Fruit fly (Drosophila melanogaster): ENCODE data around the gene Fer2LCH.

Fer2LCH gene

DNA sequence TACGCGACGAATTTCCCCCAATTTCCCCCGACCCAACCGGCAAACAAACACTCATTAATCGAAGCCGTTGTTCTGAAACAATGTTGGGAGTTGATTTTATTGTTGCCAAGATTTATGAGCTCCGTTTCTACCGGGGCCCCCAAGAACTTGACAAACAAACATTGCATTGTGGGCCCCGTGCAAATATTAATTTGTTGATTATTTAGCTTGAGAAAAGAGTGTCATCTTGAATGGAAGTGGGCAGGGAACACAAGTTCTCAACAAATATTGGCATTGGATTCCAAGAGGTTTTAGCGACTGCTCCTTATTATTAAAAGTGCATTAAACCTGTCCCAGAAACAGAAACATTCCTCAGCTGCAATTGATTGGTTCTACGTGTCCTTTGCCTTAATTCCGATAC is 30.5 kb upstream of the Fer2LCH start:
- TF ChIP-seq Hr83 (GFP tag; optimal IDR thresholded peaks at IDR 0.05; ENCODE audit: poor library complexity, severe bottlenecking), result no peak
- no peak for TF ChIP-seq jim (GFP tag; optimal IDR thresholded peaks at IDR 0.05)
- no peak for TF ChIP-seq psq (GFP tag; optimal IDR thresholded peaks at IDR 0.05)
- TF ChIP-seq Jra (GFP tag; optimal IDR thresholded peaks at IDR 0.05), result no peak
- TF ChIP-seq Mio (GFP tag; optimal IDR thresholded peaks at IDR 0.05), result no peak
- no peak for TF ChIP-seq Myc (optimal IDR thresholded peaks at IDR 0.05)
- TF ChIP-seq Dif (GFP tag; optimal IDR thresholded peaks at IDR 0.05; ENCODE audit: partially characterized antibody), result no peak
- no peak for TF ChIP-seq lola (GFP tag; optimal IDR thresholded peaks at IDR 0.05)
- TF ChIP-seq usp (GFP tag; optimal IDR thresholded peaks at IDR 0.05), result no peak

DNA sequence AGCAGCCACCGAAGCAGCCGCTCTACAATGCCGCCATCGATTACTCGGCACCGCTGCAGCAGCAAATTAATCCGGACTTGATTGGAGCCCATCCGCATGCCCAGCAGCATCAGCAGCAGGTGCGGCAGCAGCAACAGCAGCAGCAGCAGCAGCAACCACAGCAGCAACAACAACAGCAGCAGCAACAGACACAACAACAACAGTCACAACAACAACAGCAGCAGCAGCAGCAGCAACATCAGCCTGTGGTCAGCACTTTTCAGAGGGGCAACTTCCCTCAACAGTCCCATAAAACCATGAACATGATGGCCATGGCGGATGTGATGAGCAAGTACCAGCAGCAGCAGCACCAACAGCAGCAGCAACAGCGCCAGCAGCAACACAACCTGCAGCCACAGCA is 27.0 kb upstream of the Fer2LCH start:
- TF ChIP-seq Dfd (GFP tag; optimal IDR thresholded peaks at IDR 0.05) (peak; percentile 95), Abd-B (GFP tag; optimal IDR thresholded peaks at IDR 0.05) (no peak), Mio (GFP tag; optimal IDR thresholded peaks at IDR 0.05) (no peak)

DNA sequence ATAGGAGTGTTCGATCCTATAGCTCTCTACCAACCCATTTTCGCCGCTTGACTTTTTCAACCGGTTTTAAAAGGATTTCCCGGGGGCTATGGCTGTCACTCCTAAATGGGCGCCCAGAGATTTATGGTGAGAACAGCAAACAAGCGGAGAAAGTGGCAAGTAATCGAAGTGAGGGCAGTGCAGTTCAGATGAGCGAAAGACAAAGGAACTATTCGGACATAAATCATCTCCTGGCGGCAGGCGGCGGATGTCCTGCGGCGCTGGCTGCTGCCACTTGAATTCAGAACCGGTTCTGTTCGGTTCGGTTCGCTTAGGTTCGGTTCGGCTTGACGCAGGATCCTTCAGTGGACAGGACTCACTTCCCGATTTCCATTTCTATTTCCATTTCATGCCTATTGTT is 4.4 kb upstream of the Fer2LCH start:
- TF ChIP-seq psq (GFP tag; optimal IDR thresholded peaks at IDR 0.05) (no peak), CG32264 (GFP tag; optimal IDR thresholded peaks at IDR 0.05) (no peak)

DNA sequence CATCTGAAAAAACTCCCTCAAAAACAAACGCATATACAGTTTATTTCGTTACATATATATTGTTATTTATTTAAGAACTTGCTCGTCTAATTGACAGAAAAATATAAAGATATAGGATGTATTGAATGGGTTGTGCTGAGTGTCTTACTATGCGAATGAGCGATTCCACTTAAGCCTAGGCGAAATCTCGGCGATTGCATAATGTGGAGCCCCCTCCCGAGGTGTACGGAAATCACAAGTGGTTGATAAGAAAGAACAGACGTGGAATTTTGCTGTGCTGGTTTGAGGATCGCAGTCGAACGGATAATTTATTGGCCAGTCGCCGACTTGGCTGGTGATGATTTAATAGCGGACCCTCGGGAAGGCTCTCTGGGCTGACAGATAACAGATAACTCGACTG is 2.1 kb upstream of the Fer2LCH start:
- no peak for TF ChIP-seq Rel (GFP tag; optimal IDR thresholded peaks at IDR 0.05)
- peak; percentile 51 for TF ChIP-seq Rel (tag; optimal IDR thresholded peaks at IDR 0.05)
- no peak for TF ChIP-seq Sp1 (GFP tag; optimal IDR thresholded peaks at IDR 0.05)

DNA sequence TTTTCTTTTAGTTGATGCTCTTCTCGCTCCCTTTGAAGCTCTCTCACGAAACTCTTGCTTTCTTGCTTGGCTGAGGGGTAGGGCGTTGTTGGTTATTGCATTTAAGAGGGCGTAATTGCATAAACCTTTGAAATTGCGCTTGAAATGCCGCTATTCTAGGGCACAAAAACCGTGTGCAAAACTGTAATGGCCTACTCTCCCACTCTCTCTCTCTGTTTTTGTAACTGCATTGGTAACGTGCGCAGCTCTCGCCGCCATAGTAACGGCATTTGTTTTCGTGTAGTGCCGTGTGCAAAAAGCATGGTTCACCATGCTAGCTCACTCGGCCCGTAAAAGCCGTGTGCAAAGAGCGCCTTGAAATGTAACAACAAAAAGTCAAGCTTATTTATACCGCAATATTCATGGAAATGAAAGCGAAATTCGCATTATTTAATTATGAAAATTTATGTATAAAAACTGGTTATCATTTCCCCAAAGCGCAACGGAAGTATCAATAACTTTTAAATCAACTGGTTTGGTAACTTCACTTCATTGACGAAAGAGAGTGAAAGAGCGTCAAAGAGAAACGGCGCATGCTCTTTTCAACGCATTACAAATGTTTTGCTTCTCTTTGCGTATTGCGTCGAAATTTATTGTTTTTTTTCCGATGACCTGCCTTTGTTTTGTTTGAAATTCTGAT is 706 bp upstream of the Fer2LCH start:
- TF ChIP-seq HLH106 (tag; optimal IDR thresholded peaks at IDR 0.05) (no peak), Hnf4 (GFP tag; optimal IDR thresholded peaks at IDR 0.05) (no peak), dsf (GFP tag; optimal IDR thresholded peaks at IDR 0.05; ENCODE audit: borderline replicate concordance) (no peak), sage (GFP tag; optimal IDR thresholded peaks at IDR 0.05) (peak; percentile 69), tai (GFP tag; optimal IDR thresholded peaks at IDR 0.05) (no peak), lola (GFP tag; optimal IDR thresholded peaks at IDR 0.05) (no peak), usp (GFP tag; optimal IDR thresholded peaks at IDR 0.05) (no peak), CG32264 (GFP tag; optimal IDR thresholded peaks at IDR 0.05) (no peak), Dif (GFP tag; optimal IDR thresholded peaks at IDR 0.05; ENCODE audit: partially characterized antibody) (peak; percentile 98), Hr78 (GFP tag; optimal IDR thresholded peaks at IDR 0.05) (no peak), br (GFP tag; optimal IDR thresholded peaks at IDR 0.05) (no peak), OdsH (GFP tag; optimal IDR thresholded peaks at IDR 0.05) (peak; percentile 40), ey (GFP tag; optimal IDR thresholded peaks at IDR 0.05) (no peak), GATAd (GFP tag; optimal IDR thresholded peaks at IDR 0.05) (no peak), Myc (optimal IDR thresholded peaks at IDR 0.05) (no peak), jim (GFP tag; optimal IDR thresholded peaks at IDR 0.05) (no peak), Rel (GFP tag; optimal IDR thresholded peaks at IDR 0.05) (peak; percentile 49), Rel (tag; optimal IDR thresholded peaks at IDR 0.05) (no peak), Abd-B (GFP tag; optimal IDR thresholded peaks at IDR 0.05) (no peak), foxo (GFP tag; optimal IDR thresholded peaks at IDR 0.05) (no peak), N (GFP tag; optimal IDR thresholded peaks at IDR 0.05) (no peak), sv (GFP tag; optimal IDR thresholded peaks at IDR 0.05) (no peak), h (GFP tag; optimal IDR thresholded peaks at IDR 0.05) (no peak), pan (optimal IDR thresholded peaks at IDR 0.05) (no peak), Hr83 (GFP tag; optimal IDR thresholded peaks at IDR 0.05; ENCODE audit: poor library complexity, severe bottlenecking) (no peak), rgr (GFP tag; optimal IDR thresholded peaks at IDR 0.05) (no peak), Vsx2 (GFP tag; optimal IDR thresholded peaks at IDR 0.05; ENCODE audit: partially characterized antibody) (peak; percentile 98), Jra (GFP tag; optimal IDR thresholded peaks at IDR 0.05) (peak; percentile 8), woc (GFP tag; optimal IDR thresholded peaks at IDR 0.05) (no peak), Mio (GFP tag; optimal IDR thresholded peaks at IDR 0.05) (no peak), psq (GFP tag; optimal IDR thresholded peaks at IDR 0.05) (no peak), CrebA (GFP tag; optimal IDR thresholded peaks at IDR 0.05; ENCODE audit: borderline replicate concordance) (peak; percentile 72), fru (GFP tag; optimal IDR thresholded peaks at IDR 0.05) (peak; percentile 8), CG9705 (GFP tag; optimal IDR thresholded peaks at IDR 0.05) (no peak), Dfd (GFP tag; optimal IDR thresholded peaks at IDR 0.05) (no peak), dl (GFP tag; optimal IDR thresholded peaks at IDR 0.05; ENCODE audit: insufficient read depth in 1 of 2, partially characterized antibody in 2 of 2) (peak; percentile 93 to 98), Sp1 (GFP tag; optimal IDR thresholded peaks at IDR 0.05) (no peak), dmrt93B (GFP tag; optimal IDR thresholded peaks at IDR 0.05) (no peak), brk (GFP tag; optimal IDR thresholded peaks at IDR 0.05) (no peak)

Data from whole organism, wandering third instar larva.